Worm (Caenorhabditis elegans): ENCODE data around the gene F14D2.7.
A peak's percentile ranks its signal among the peaks of the same experiment; 100 is the strongest.

The F14D2.7 gene

DNA sequence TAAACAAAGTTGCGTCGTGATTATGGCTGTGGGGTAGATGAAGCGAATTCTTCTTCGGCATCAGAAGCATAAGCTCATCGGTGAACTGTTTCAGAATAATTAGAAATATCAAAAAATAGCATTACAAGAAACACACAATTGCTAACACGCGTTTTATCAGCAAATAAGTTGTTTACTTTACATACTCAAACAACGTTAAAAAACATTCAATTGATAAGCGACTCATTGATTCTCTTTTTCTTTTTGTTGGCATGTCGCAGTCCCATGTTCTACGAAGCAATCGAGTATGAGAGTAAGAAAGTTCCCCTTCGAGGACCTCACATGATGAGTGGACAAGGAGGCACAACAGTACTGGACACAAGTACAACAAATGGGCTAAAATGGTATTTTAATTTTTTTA, 41.8 kb downstream of the F14D2.7 start, which contains the start of gene btb-16:
Gene btb-16, plus strand, starts transcription at position 240 of the 400 bp plus-strand sequence.
- TF ChIP-seq dpl-1 (GFP tag; optimal IDR thresholded peaks at IDR 0.05) (no peak), mdt-29 (GFP tag; IDR thresholded peaks at IDR 0.05) (no peak), nhr-28 (tag; optimal IDR thresholded peaks at IDR 0.05) (peak; percentile 36), pqm-1 (tag; optimal IDR thresholded peaks at IDR 0.05) (peak; percentile 1), mep-1 (tag; optimal IDR thresholded peaks at IDR 0.05) (no peak), dve-1 (tag; optimal IDR thresholded peaks at IDR 0.05; ENCODE audit: insufficient read depth) (peak; percentile 40), dmd-6 (GFP tag; IDR thresholded peaks at IDR 0.05) (0 out of 2 replicates have a peak, but pooled peaks have one; percentile 13), daf-16 (GFP tag; optimal IDR thresholded peaks at IDR 0.05) (no peak), daf-16 (tag; optimal IDR thresholded peaks at IDR 0.05) (peak; percentile 91), hlh-30 (tag; optimal IDR thresholded peaks at IDR 0.05; ENCODE audit: insufficient read depth) (peak; percentile 26), hlh-11 (tag; optimal IDR thresholded peaks at IDR 0.05) (peak; percentile 9)

DNA sequence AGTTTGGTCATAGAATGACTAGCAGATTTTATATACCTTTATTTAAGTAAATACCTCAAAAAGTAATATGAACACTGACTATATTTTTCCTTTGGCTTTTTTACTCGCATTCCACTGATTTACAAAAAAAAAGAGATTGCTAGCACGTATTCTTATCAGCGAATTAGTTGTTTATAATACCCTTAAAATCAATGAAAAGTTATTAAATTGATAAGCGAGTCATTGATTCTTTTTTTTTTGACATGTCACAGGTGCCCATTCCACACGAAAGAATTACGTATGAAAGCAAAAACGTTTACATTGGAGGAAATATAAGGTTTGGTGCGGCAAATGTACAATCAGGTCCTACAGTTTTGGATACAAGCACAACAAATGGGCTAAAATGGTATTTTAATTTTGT, 43.3 kb downstream of the F14D2.7 start, which contains the start of gene btb-17:
Gene btb-17, plus strand, starts transcription at position 213 of the 400 bp plus-strand sequence.
- TF ChIP-seq aha-1 (tag) = no peak
- no peak for TF ChIP-seq mxl-2 (GFP tag; conservative IDR thresholded peaks at IDR 0.05)
- no peak for TF ChIP-seq unc-62 (GFP tag; optimal IDR thresholded peaks at IDR 0.05 in 1 of 2)
- TF ChIP-seq unc-62 (tag; optimal IDR thresholded peaks at IDR 0.05) = no peak
- TF ChIP-seq mxl-3 (GFP tag; optimal IDR thresholded peaks at IDR 0.05) = no peak
- no peak for TF ChIP-seq nhr-41 (GFP tag; IDR thresholded peaks at IDR 0.05)
- TF ChIP-seq sdz-12 (GFP tag; optimal IDR thresholded peaks at IDR 0.05) = no peak
- TF ChIP-seq php-3 (GFP tag; IDR thresholded peaks at IDR 0.05) = 0 out of 2 replicates have a peak, but pooled peaks have one; percentile 59
- no peak for TF ChIP-seq snpc-1.2 (GFP tag; IDR thresholded peaks at IDR 0.05)
- TF ChIP-seq dmd-6 (GFP tag; IDR thresholded peaks at IDR 0.05) = peak; percentile 62
- no peak for TF ChIP-seq R02D3.7 (tag; optimal IDR thresholded peaks at IDR 0.05)
- no peak for TF ChIP-seq dpl-1 (GFP tag; optimal IDR thresholded peaks at IDR 0.05)
- no peak for TF ChIP-seq zag-1 (tag; optimal IDR thresholded peaks at IDR 0.05)
- no peak for TF ChIP-seq ztf-11 (tag; optimal IDR thresholded peaks at IDR 0.05)
- no peak for TF ChIP-seq lim-7 (GFP tag; IDR thresholded peaks at IDR 0.05)
- no peak for TF ChIP-seq ZK546.5 (tag; optimal IDR thresholded peaks at IDR 0.05)
- no peak for TF ChIP-seq nhr-77 (tag; optimal IDR thresholded peaks at IDR 0.05)
- TF ChIP-seq Y5F2A.4 (GFP tag; optimal IDR thresholded peaks at IDR 0.05) = no peak
- TF ChIP-seq nhr-237 (tag; optimal IDR thresholded peaks at IDR 0.05) = no peak
- no peak for TF ChIP-seq spr-1 (tag; optimal IDR thresholded peaks at IDR 0.05)
- TF ChIP-seq Y75B8A.6 (GFP tag; IDR thresholded peaks at IDR 0.05) = no peak
- no peak for TF ChIP-seq ceh-28 (tag; optimal IDR thresholded peaks at IDR 0.05)
- TF ChIP-seq daf-8 (GFP tag; IDR thresholded peaks at IDR 0.05) = no peak
- TF ChIP-seq arid-1 (GFP tag; conservative IDR thresholded peaks at IDR 0.05) = no peak
- no peak for TF ChIP-seq fos-1 (tag; optimal IDR thresholded peaks at IDR 0.05)
- TF ChIP-seq mdt-29 (GFP tag; IDR thresholded peaks at IDR 0.05) = no peak
- TF ChIP-seq ceh-62 (tag; optimal IDR thresholded peaks at IDR 0.05) = no peak
- TF ChIP-seq unc-39 (tag; optimal IDR thresholded peaks at IDR 0.05) = no peak
- no peak for TF ChIP-seq F37D6.2 (tag; optimal IDR thresholded peaks at IDR 0.05)
- TF ChIP-seq lin-29 (GFP tag; IDR thresholded peaks at IDR 0.05) = no peak
- peak; percentile 54 for TF ChIP-seq pqm-1 (tag; optimal IDR thresholded peaks at IDR 0.05)
- TF ChIP-seq tag-97 (GFP tag; IDR thresholded peaks at IDR 0.05) = no peak
- TF ChIP-seq hlh-11 (tag; optimal IDR thresholded peaks at IDR 0.05) = peak; percentile 24
- no peak for TF ChIP-seq dve-1 (tag; optimal IDR thresholded peaks at IDR 0.05; ENCODE audit: insufficient read depth)
- no peak for TF ChIP-seq mep-1 (tag; optimal IDR thresholded peaks at IDR 0.05)
- TF ChIP-seq lir-3 (tag; optimal IDR thresholded peaks at IDR 0.05) = no peak
- TF ChIP-seq nhr-28 (tag; optimal IDR thresholded peaks at IDR 0.05) = peak; percentile 52
- TF ChIP-seq saeg-2 (GFP tag; IDR thresholded peaks at IDR 0.05) = no peak
- TF ChIP-seq snpc-4 (tag; optimal IDR thresholded peaks at IDR 0.05) = no peak
- no peak for TF ChIP-seq T26A8.4 (GFP tag; IDR thresholded peaks at IDR 0.05)
- TF ChIP-seq daf-16 (GFP tag; optimal IDR thresholded peaks at IDR 0.05) = no peak
- peak; percentile 92 for TF ChIP-seq daf-16 (tag; optimal IDR thresholded peaks at IDR 0.05)
- TF ChIP-seq tra-1 (GFP tag; IDR thresholded peaks at IDR 0.05) = no peak
- TF ChIP-seq F49E8.2 (tag; optimal IDR thresholded peaks at IDR 0.05; ENCODE audit: borderline replicate concordance) = no peak
- TF ChIP-seq spr-3 (GFP tag; optimal IDR thresholded peaks at IDR 0.05) = no peak
- TF ChIP-seq nhr-10 (tag; optimal IDR thresholded peaks at IDR 0.05) = no peak
- no peak for TF ChIP-seq nhr-111 (GFP tag; optimal IDR thresholded peaks at IDR 0.05)

All from whole organism, L4 larva.